Fruit fly (Drosophila melanogaster) whole organism, wandering third instar larva: ENCODE data around the gene CG13053.

ENCODE experiments used
- CG32264 ChIP-seq: fragments of 200-800 bp; sonication (Bioruptor generic); optimal IDR thresholded peaks from 2 replicates; lab custom pipeline; 2016; ENCODE audit warnings: missing biosample characterization, missing genetic modification characterization
- Hr78 ChIP-seq: fragments of >200 bp; optimal IDR thresholded peaks from 2 replicates; lab custom pipeline; 2017; ENCODE audit warnings: missing biosample characterization, missing genetic modification characterization
- dl ChIP-seq, 2 experiments: fragments of 175-275, 200-275 bp in 1 of 2; fragments of 200-275 bp in 1 of 2; sonication (Bioruptor generic); optimal IDR thresholded peaks; lab custom pipeline; 2018; ENCODE audit warnings: mild to moderate bottlenecking in 2 of 2, missing biosample characterization in 2 of 2, missing genetic modification characterization in 2 of 2, moderate library complexity in 2 of 2; ENCODE audit not compliant: partially characterized antibody in 2 of 2, insufficient read depth in 1 of 2
- dsf ChIP-seq: sonication (Bioruptor generic); optimal IDR thresholded peaks from 2 replicates; lab custom pipeline; 2016; ENCODE audit warnings: missing biosample characterization, missing genetic modification characterization, borderline replicate concordance
- fru ChIP-seq: fragments of 200-800 bp; sonication (Bioruptor generic); optimal IDR thresholded peaks from 3 replicates; lab custom pipeline; 2016; ENCODE audit warnings: missing biosample characterization, mild to moderate bottlenecking, missing genetic modification characterization
- h ChIP-seq: fragments of 200-800 bp; sonication (Bioruptor generic); optimal IDR thresholded peaks from 3 replicates; lab custom pipeline; 2016; ENCODE audit warnings: missing biosample characterization, mild to moderate bottlenecking, missing genetic modification characterization
- lola ChIP-seq: fragments of >200 bp; optimal IDR thresholded peaks from 2 replicates; lab custom pipeline; 2017; ENCODE audit warnings: missing biosample characterization, missing genetic modification characterization
- psq ChIP-seq: fragments of 200-800 bp; sonication (Bioruptor generic); optimal IDR thresholded peaks from 3 replicates; lab custom pipeline; 2017; ENCODE audit warnings: missing biosample characterization, mild to moderate bottlenecking, missing genetic modification characterization, moderate library complexity
- tai ChIP-seq: sonication (Bioruptor generic); optimal IDR thresholded peaks from 2 replicates; lab custom pipeline; 2016; ENCODE audit warnings: missing biosample characterization, missing genetic modification characterization
- usp ChIP-seq: fragments of >200 bp; optimal IDR thresholded peaks from 2 replicates; lab custom pipeline; 2017; ENCODE audit warnings: missing biosample characterization, missing genetic modification characterization
- woc ChIP-seq: sonication (Bioruptor generic); optimal IDR thresholded peaks from 2 replicates; lab custom pipeline; 2016; ENCODE audit warnings: missing biosample characterization, mild to moderate bottlenecking, missing genetic modification characterization

dm6 chr3L:16303078-16303477 is 43.6 kb upstream of the CG13053 start, which contains the start of gene CG13044:
- TF ChIP-seq usp (GFP tag; lab: Kevin White, UChicago) (no peak), fru (no peak), dsf (GFP tag; lab: Kevin White, UChicago) (no peak), h (GFP tag; lab: Kevin White, UChicago) (no peak), woc (GFP tag; lab: Kevin White, UChicago) (no peak), psq (GFP tag; lab: Kevin White, UChicago) (no peak), CG32264 (GFP tag; lab: Kevin White, UChicago) (no peak), Hr78 (no peak), lola (GFP tag; lab: Kevin White, UChicago) (no peak), dl (GFP tag; optimal IDR thresholded peaks at IDR 0.05; lab: Kevin White, UChicago; ENCODE audit: insufficient read depth in 1 of 2, partially characterized antibody in 2 of 2) (no peak), tai (GFP tag; lab: Kevin White, UChicago) (no peak)
